Fruit fly (Drosophila melanogaster): ENCODE measurements around the gene CG31835.

Gene CG31835

dm6 chr2L:14688922-14689711, 46.5 kb upstream of the CG31835 start, which contains the start of gene osp (continued):
- TF ChIP-seq CG9797 (GFP tag; optimal IDR thresholded peaks at IDR 0.05) (peak; percentile 45), CG14667 (GFP tag; IDR thresholded peaks at IDR 0.05) (peak; percentile 98), al (GFP tag; IDR thresholded peaks at IDR 0.05) (peak; percentile 97), CG7987 (GFP tag; optimal IDR thresholded peaks at IDR 0.05) (peak; percentile 92), pum (GFP tag; optimal IDR thresholded peaks at IDR 0.05) (peak; percentile 84), CG6765 (GFP tag; optimal IDR thresholded peaks at IDR 0.05) (peak; percentile 96), Camta (GFP tag; optimal IDR thresholded peaks at IDR 0.05) (peak; percentile 79), Atf-2 (GFP tag; optimal IDR thresholded peaks at IDR 0.05) (peak; percentile 74), CG14965 (GFP tag; optimal IDR thresholded peaks at IDR 0.05; ENCODE audit: borderline replicate concordance) (peak; percentile 10), exex (tag; optimal IDR thresholded peaks at IDR 0.05) (peak; percentile 91), sens-2 (GFP tag; IDR thresholded peaks at IDR 0.05) (peak; percentile 93), CG3995 (GFP tag; optimal IDR thresholded peaks at IDR 0.05) (peak; percentile 72), amos (GFP tag; IDR thresholded peaks at IDR 0.05; ENCODE audit: partially characterized antibody) (peak; percentile 58; the same call in 1 of the 2 replicates), HLH54F (GFP tag; optimal IDR thresholded peaks at IDR 0.05) (peak; percentile 74), YL-1 (GFP tag; optimal IDR thresholded peaks at IDR 0.05) (peak; percentile 79), danr (GFP tag; IDR thresholded peaks at IDR 0.05) (peak; percentile 97), MTF-1 (GFP tag; optimal IDR thresholded peaks at IDR 0.05; ENCODE audit: borderline replicate concordance) (peak; percentile 92), CG31224 (GFP tag; IDR thresholded peaks at IDR 0.05) (peak; percentile 96), CG7745 (tag; optimal IDR thresholded peaks at IDR 0.05) (peak; percentile 88), knrl (GFP tag; IDR thresholded peaks at IDR 0.05; ENCODE audit: partially characterized antibody) (peak; percentile 49; the same call in 1 of the 3 replicates), lmd (GFP tag; IDR thresholded peaks at IDR 0.05) (peak; percentile 98), klu (GFP tag; IDR thresholded peaks at IDR 0.05) (peak; percentile 95), Dip3 (GFP tag; optimal IDR thresholded peaks at IDR 0.05) (peak; percentile 66), zfh2 (GFP tag; optimal IDR thresholded peaks at IDR 0.05) (peak; percentile 76), CG6683 (GFP tag; optimal IDR thresholded peaks at IDR 0.05) (peak; percentile 97), sr (GFP tag; IDR thresholded peaks at IDR 0.05) (no peak; the same call in 2 of the 3 replicates), bigmax (GFP tag; optimal IDR thresholded peaks at IDR 0.05) (peak; percentile 60), kni (GFP tag; optimal IDR thresholded peaks at IDR 0.05) (peak; percentile 40), Ets65A (GFP tag) (peak; percentile 61), NFAT (GFP tag; IDR thresholded peaks at IDR 0.05) (peak; percentile 98), Myb (GFP tag; optimal IDR thresholded peaks at IDR 0.05) (peak; percentile 45), bsh (GFP tag; optimal IDR thresholded peaks at IDR 0.05) (peak; percentile 90 to 99), lilli (GFP tag; optimal IDR thresholded peaks at IDR 0.05) (peak; percentile 93)

dm6 chr2L:14690285-14690684, 45.4 kb upstream of the CG31835 start:
- TF ChIP-seq D19A (tag; optimal IDR thresholded peaks at IDR 0.05) (peak; percentile 29), CG11504 (tag; optimal IDR thresholded peaks at IDR 0.05) (peak; percentile 99), CG2199 (GFP tag; IDR thresholded peaks at IDR 0.05) (0 out of 3 replicates have a peak, but pooled peaks have one; percentile 77), dati (GFP tag; IDR thresholded peaks at IDR 0.05) (no peak), scrt (GFP tag; optimal IDR thresholded peaks at IDR 0.05) (peak; percentile 83)
